Fruit fly (Drosophila melanogaster) whole organism, embryonic: ENCODE measurements around the gene CG12182.
A peak's percentile ranks its signal among the peaks of the same experiment; 100 is the strongest.

Source experiments
- Asciz ChIP-seq: fragments of 200-800 bp; sonication (Bioruptor generic); optimal IDR thresholded peaks from 2 replicates; lab custom pipeline; 2017; ENCODE audit warnings: missing biosample characterization, mild to moderate bottlenecking, missing genetic modification characterization, missing genetic modification reagents
- Bgb ChIP-seq: fragments of 200-800 bp; sonication (Bioruptor generic); IDR thresholded peaks from 2 replicates; pipeline ENCODE4 v1.3.6; 2022; ENCODE audit warnings: missing biosample characterization, missing genetic modification characterization; ENCODE audit not compliant: partially characterized antibody
- CG11247 ChIP-seq: fragments of 200-800 bp; sonication (Bioruptor generic); IDR thresholded peaks from 2 replicates; pipeline ENCODE4 v1.3.6; 2022; ENCODE audit warnings: missing biosample characterization, missing genetic modification characterization
- CG12236 ChIP-seq: fragments of 200-800 bp; sonication (Bioruptor generic); optimal IDR thresholded peaks from 2 replicates; lab custom pipeline; 2016; ENCODE audit warnings: missing biosample characterization, missing genetic modification characterization
- CG12299 ChIP-seq: fragments of 200-800 bp; sonication (Bioruptor generic); optimal IDR thresholded peaks from 2 replicates; lab custom pipeline; 2018; ENCODE audit warnings: missing biosample characterization, mild to moderate bottlenecking, missing genetic modification characterization
- CG12942 ChIP-seq: fragments of 200-800 bp; sonication (Bioruptor generic); optimal IDR thresholded peaks from 3 replicates; lab custom pipeline; 2016; ENCODE audit warnings: missing biosample characterization, missing genetic modification characterization
- CG13624 ChIP-seq: fragments of 200-800 bp; sonication (Bioruptor generic); optimal IDR thresholded peaks from 2 replicates; lab custom pipeline; 2016; ENCODE audit warnings: missing biosample characterization, missing genetic modification characterization
- CG13894 ChIP-seq: fragments of 200-800 bp; sonication (Bioruptor generic); optimal IDR thresholded peaks from 3 replicates; lab custom pipeline; 2018; ENCODE audit warnings: missing biosample characterization, mild to moderate bottlenecking, missing genetic modification characterization, moderate library complexity
- CG14441 ChIP-seq: fragments of 200-800 bp; sonication (Bioruptor generic); IDR thresholded peaks from 2 replicates; pipeline ENCODE4 v1.3.6; 2022; ENCODE audit warnings: missing biosample characterization, missing genetic modification characterization
- CG14860 ChIP-seq: fragments of 200-800 bp; sonication (Bioruptor generic); IDR thresholded peaks from 3 replicates; pipeline ENCODE4 v1.3.6; 2022; ENCODE audit warnings: missing biosample characterization, missing genetic modification characterization; ENCODE audit not compliant: partially characterized antibody
- CG1529 ChIP-seq: fragments of 200-800 bp; sonication (Bioruptor generic); optimal IDR thresholded peaks from 3 replicates; lab custom pipeline; 2018; ENCODE audit warnings: missing biosample characterization, missing genetic modification characterization
- CG1603 ChIP-seq: fragments of 200-800 bp; sonication (Bioruptor generic); optimal IDR thresholded peaks from 2 replicates; lab custom pipeline; 2019; ENCODE audit warnings: missing biosample characterization, mild to moderate bottlenecking, missing genetic modification characterization, moderate library complexity
- CG16813 ChIP-seq: fragments of 200-800 bp; sonication (Bioruptor generic); IDR thresholded peaks from 3 replicates; pipeline ENCODE4 v1.3.6; 2022; ENCODE audit warnings: missing biosample characterization, missing genetic modification characterization; ENCODE audit not compliant: partially characterized antibody
- CG16815 ChIP-seq: fragments of 200-800 bp; sonication (Bioruptor generic); optimal IDR thresholded peaks from 3 replicates; lab custom pipeline; 2017; ENCODE audit warnings: missing biosample characterization, mild to moderate bottlenecking, missing genetic modification characterization
- CG17802 ChIP-seq: fragments of 200-800 bp; sonication (Bioruptor generic); optimal IDR thresholded peaks from 2 replicates; lab custom pipeline; 2018; ENCODE audit warnings: missing biosample characterization, mild to moderate bottlenecking, missing genetic modification characterization, moderate library complexity
- CG17829 ChIP-seq: fragments of 200-800 bp; optimal IDR thresholded peaks from 2 replicates; lab custom pipeline; 2019; ENCODE audit warnings: missing biosample characterization, mild to moderate bottlenecking, missing genetic modification characterization, moderate library complexity
- CG2129 ChIP-seq: fragments of 200-800 bp; sonication (Bioruptor generic); IDR thresholded peaks from 2 replicates; pipeline ENCODE4 v1.3.6; 2022; ENCODE audit warnings: missing biosample characterization, missing genetic modification characterization; ENCODE audit not compliant: partially characterized antibody
- CG2202 ChIP-seq: fragments of 200-800 bp; sonication (Bioruptor generic); optimal IDR thresholded peaks from 2 replicates; lab custom pipeline; 2018; ENCODE audit warnings: missing biosample characterization, mild to moderate bottlenecking, missing genetic modification characterization
- CG34376 ChIP-seq: fragments of 200-800 bp; sonication (Bioruptor generic); optimal IDR thresholded peaks from 2 replicates; lab custom pipeline; 2018; ENCODE audit warnings: missing biosample characterization, mild to moderate bottlenecking, missing genetic modification characterization
- CG3726 ChIP-seq: fragments of 200-800 bp; sonication (Bioruptor generic); IDR thresholded peaks from 3 replicates; pipeline ENCODE4, ENCODE4 v1.3.6; 2022; ENCODE audit warnings: missing biosample characterization, missing genetic modification characterization
- CG4328 ChIP-seq: fragments of 200-800 bp; sonication (Bioruptor generic); optimal IDR thresholded peaks from 3 replicates; lab custom pipeline; 2017; ENCODE audit warnings: missing biosample characterization, missing genetic modification reagents, missing genetic modification characterization
- CG6175 ChIP-seq: fragments of 200-800 bp; sonication (Bioruptor generic); IDR thresholded peaks from 3 replicates; pipeline ENCODE4 v1.3.6; 2022; ENCODE audit warnings: missing biosample characterization, missing genetic modification characterization
- CG6272 ChIP-seq: fragments of 200-800 bp; sonication (Bioruptor generic); IDR thresholded peaks from 2 replicates; pipeline ENCODE4 v1.3.6; 2022; ENCODE audit warnings: missing biosample characterization, missing genetic modification characterization
- CG6813 ChIP-seq: fragments of 200-800 bp; sonication (Bioruptor generic); optimal IDR thresholded peaks from 2 replicates; lab custom pipeline; 2017; ENCODE audit warnings: missing biosample characterization, missing genetic modification characterization, mild to moderate bottlenecking, moderate library complexity, missing genetic modification reagents
- CG7839 ChIP-seq: fragments of 200-800 bp; sonication (Bioruptor generic); optimal IDR thresholded peaks from 3 replicates; lab custom pipeline; 2018; ENCODE audit warnings: missing biosample characterization, mild to moderate bottlenecking, missing genetic modification characterization, moderate library complexity
- CG7987 ChIP-seq: fragments of 200-800 bp; sonication (Bioruptor generic); optimal IDR thresholded peaks from 2 replicates; lab custom pipeline; 2018; ENCODE audit warnings: missing biosample characterization, mild to moderate bottlenecking, missing genetic modification characterization, moderate library complexity
- CG8478 ChIP-seq: fragments of >200 bp; optimal IDR thresholded peaks from 2 replicates; lab custom pipeline; 2018
- Hr39 ChIP-seq: fragments of >200 bp; optimal IDR thresholded peaks from 2 replicates; lab custom pipeline; 2017
- Lhr ChIP-seq: fragments of 200-800 bp; sonication (Bioruptor generic); optimal IDR thresholded peaks from 3 replicates; lab custom pipeline; 2017; ENCODE audit warnings: mild to moderate bottlenecking, missing biosample characterization, missing genetic modification reagents, missing genetic modification characterization
- Max ChIP-seq: fragments of 200-800 bp; sonication (Bioruptor generic); optimal IDR thresholded peaks from 2 replicates; lab custom pipeline; 2016; ENCODE audit warnings: missing biosample characterization, mild to moderate bottlenecking, missing genetic modification characterization
- Sox102F ChIP-seq: fragments of 200-800 bp; sonication (Bioruptor generic); optimal IDR thresholded peaks from 2 replicates; lab custom pipeline; 2018; ENCODE audit warnings: missing biosample characterization, mild to moderate bottlenecking, missing genetic modification characterization, moderate library complexity
- ab ChIP-seq: fragments of 200-800 bp; sonication (Bioruptor generic); optimal IDR thresholded peaks from 2 replicates; lab custom pipeline; 2016; ENCODE audit warnings: missing biosample characterization, missing genetic modification characterization
- ac ChIP-seq: fragments of 200-800 bp; sonication (Bioruptor generic); optimal IDR thresholded peaks from 3 replicates; lab custom pipeline; 2017; ENCODE audit warnings: missing biosample characterization, mild to moderate bottlenecking, missing genetic modification characterization
- ato ChIP-seq: fragments of 200-800 bp; sonication (Bioruptor generic); IDR thresholded peaks from 2 replicates; pipeline ENCODE4 v1.3.6; 2022; ENCODE audit warnings: missing biosample characterization, missing genetic modification characterization; ENCODE audit not compliant: partially characterized antibody
- cas ChIP-seq: fragments of 200-800 bp; sonication (Bioruptor generic); IDR thresholded peaks from 2 replicates; pipeline ENCODE4 v1.3.6; 2022; ENCODE audit warnings: missing biosample characterization, missing genetic modification characterization
- caup ChIP-seq: fragments of 200-800 bp; sonication (Bioruptor generic); optimal IDR thresholded peaks from 3 replicates; lab custom pipeline; 2017; ENCODE audit warnings: missing biosample characterization, mild to moderate bottlenecking, missing genetic modification characterization, moderate library complexity; ENCODE audit not compliant: severe bottlenecking
- eyg ChIP-seq: fragments of 200-800 bp; sonication (Bioruptor generic); optimal IDR thresholded peaks from 3 replicates; lab custom pipeline; 2016; ENCODE audit warnings: missing biosample characterization, missing genetic modification characterization
- gro ChIP-seq: fragments of 200-800 bp; sonication (Bioruptor generic); optimal IDR thresholded peaks from 2 replicates; lab custom pipeline; 2016; ENCODE audit warnings: missing biosample characterization, missing genetic modification characterization
- kah ChIP-seq: fragments of 200-800 bp; sonication (Bioruptor generic); optimal IDR thresholded peaks from 2 replicates; lab custom pipeline; 2018; ENCODE audit warnings: missing biosample characterization, mild to moderate bottlenecking, missing genetic modification characterization
- lbe ChIP-seq: fragments of 200-800 bp; sonication (Bioruptor generic); optimal IDR thresholded peaks from 2 replicates; lab custom pipeline; 2016; ENCODE audit warnings: missing biosample characterization, mild to moderate bottlenecking, missing genetic modification characterization
- odd ChIP-seq: fragments of 200-800 bp; sonication (Bioruptor generic); optimal IDR thresholded peaks from 2 replicates; lab custom pipeline; 2017; ENCODE audit warnings: missing biosample characterization, mild to moderate bottlenecking, missing genetic modification characterization
- onecut ChIP-seq: fragments of 200-800 bp; sonication (Bioruptor generic); IDR thresholded peaks from 2 replicates; pipeline ENCODE4 v1.3.6; 2022; ENCODE audit warnings: missing biosample characterization, missing genetic modification characterization
- repo ChIP-seq: fragments of 200-800 bp; sonication (Bioruptor generic); optimal IDR thresholded peaks from 2 replicates; lab custom pipeline; 2016; ENCODE audit warnings: missing biosample characterization, missing genetic modification characterization
- ro ChIP-seq: fragments of 200-800 bp; sonication (Bioruptor generic); IDR thresholded peaks from 2 replicates; pipeline ENCODE4 v1.3.6; 2022; ENCODE audit warnings: missing biosample characterization, missing genetic modification characterization
- sens ChIP-seq: fragments of 200-800 bp; sonication (Bioruptor generic); peaks from one replicate; lab custom pipeline; 2016; ENCODE audit warnings: missing biosample characterization, missing genetic modification characterization
- sim ChIP-seq: fragments of 200-800 bp; sonication (Bioruptor generic); IDR thresholded peaks from 2 replicates; pipeline ENCODE4 v1.3.6; 2022; ENCODE audit warnings: missing biosample characterization, missing genetic modification characterization
- slp2 ChIP-seq: fragments of 200-800 bp; sonication (Bioruptor generic); optimal IDR thresholded peaks from 2 replicates; lab custom pipeline; 2016; ENCODE audit warnings: missing biosample characterization, missing genetic modification characterization
- unc-4 ChIP-seq: fragments of 200-800 bp; sonication (Bioruptor generic); IDR thresholded peaks from 2 replicates; pipeline ENCODE4 v1.3.6; 2022; ENCODE audit warnings: missing biosample characterization, missing genetic modification characterization; ENCODE audit not compliant: partially characterized antibody
- zfh1 ChIP-seq: fragments of 200-800 bp; sonication (Bioruptor generic); IDR thresholded peaks from 3 replicates; pipeline ENCODE4 v1.3.6; 2022; ENCODE audit warnings: missing biosample characterization, missing genetic modification characterization

Gene CG12182

DNA sequence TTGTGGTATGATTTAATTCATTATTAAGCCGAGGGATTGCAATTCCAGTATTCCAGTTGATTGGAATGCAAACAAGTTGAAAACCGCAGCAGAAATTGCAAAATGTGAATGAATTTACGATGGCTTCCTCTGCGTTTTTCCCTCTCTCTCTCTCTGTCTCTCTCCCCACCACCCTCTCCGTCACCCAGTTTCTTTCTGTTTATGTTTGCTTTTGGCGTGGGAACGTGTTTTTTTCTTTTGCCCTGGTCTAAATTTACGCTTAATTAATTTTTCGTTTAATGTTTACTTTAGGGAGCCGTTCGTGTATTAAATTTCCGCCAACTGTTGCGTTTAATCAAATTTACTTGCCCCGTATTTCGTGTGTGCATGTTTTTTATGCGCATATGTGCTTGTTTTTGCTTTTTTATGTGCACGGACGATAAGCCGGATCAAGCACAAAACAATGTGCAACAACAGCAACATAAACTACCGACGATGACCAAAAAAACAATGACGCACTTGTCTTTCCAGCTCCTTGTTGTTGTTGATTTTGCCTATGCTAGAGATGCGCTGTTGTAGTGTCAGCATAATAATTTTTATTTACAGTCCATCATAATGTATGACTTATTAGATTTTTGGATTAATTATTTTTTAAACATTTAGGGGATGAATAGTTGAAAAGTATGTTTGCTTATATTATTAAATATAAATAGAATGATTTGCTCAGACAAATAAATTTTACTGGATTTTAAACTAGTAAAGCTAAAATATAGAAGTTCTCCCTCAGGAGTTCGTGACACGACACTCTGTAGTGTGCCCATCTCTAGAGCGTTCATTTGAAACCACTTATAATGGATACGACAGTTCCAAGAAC lies 9.2 kb downstream of the CG12182 start (continued):
- peak; percentile 54 for TF ChIP-seq CG6813 (GFP tag; lab: Kevin White, UChicago)
- peak; percentile 22 for TF ChIP-seq CG13624 (GFP tag; lab: Kevin White, UChicago)
- TF ChIP-seq cas (GFP tag; lab: Robert Waterston, UW) = 0 out of 2 replicates have a peak, but pooled peaks have one; percentile 45
- TF ChIP-seq sim (GFP tag; lab: Robert Waterston, UW) = no peak
- TF ChIP-seq CG12299 (tag; lab: Kevin White, UChicago) = peak; percentile 22
- TF ChIP-seq unc-4 (GFP tag; lab: Robert Waterston, UW) = peak; percentile 64
- TF ChIP-seq CG16813 (GFP tag; lab: Robert Waterston, UW) = peak; percentile 85
- no peak for TF ChIP-seq slp2 (GFP tag; lab: Kevin White, UChicago)
- TF ChIP-seq ato (GFP tag; lab: Robert Waterston, UW) = no peak
- TF ChIP-seq kah = no peak
- TF ChIP-seq Bgb (GFP tag; lab: Robert Waterston, UW) = peak; percentile 45
- TF ChIP-seq CG13894 = peak; percentile 77
- TF ChIP-seq zfh1 (GFP tag; lab: Robert Waterston, UW) = no peak; the same call in 2 of the 3 replicates
- TF ChIP-seq CG7987 (GFP tag; lab: Kevin White, UChicago) = no peak
- no peak for TF ChIP-seq lbe
- no peak for TF ChIP-seq Hr39 (lab: Kevin White, UChicago)
- TF ChIP-seq CG2202 = no peak
- peak; percentile 18; the same call in 1 of the 2 replicates for TF ChIP-seq CG11247
- TF ChIP-seq ac (GFP tag; lab: Kevin White, UChicago) = no peak
- TF ChIP-seq CG16815 (GFP tag; lab: Kevin White, UChicago) = peak; percentile 43
- peak; percentile 83 for TF ChIP-seq odd (GFP tag; lab: Kevin White, UChicago)
- no peak for TF ChIP-seq ro (GFP tag; lab: Robert Waterston, UW)
- peak; percentile 3 for TF ChIP-seq CG17802 (tag; lab: Kevin White, UChicago)
- peak; percentile 67 for TF ChIP-seq CG4328 (GFP tag; lab: Kevin White, UChicago)
- TF ChIP-seq CG1603 (tag; lab: Kevin White, UChicago) = no peak
- TF ChIP-seq ab = no peak
- TF ChIP-seq CG14441 (GFP tag; lab: Robert Waterston, UW) = peak; percentile 57; the same call in 1 of the 2 replicates
- TF ChIP-seq Sox102F = peak; percentile 80
- TF ChIP-seq CG7839 (tag; lab: Kevin White, UChicago) = peak; percentile 80
- peak; percentile 33 for TF ChIP-seq Asciz (GFP tag; lab: Kevin White, UChicago)
- no peak for TF ChIP-seq CG3726 (GFP tag; lab: Robert Waterston, UW)
- peak; percentile 45; the same call in 1 of the 3 replicates for TF ChIP-seq CG14860 (GFP tag; lab: Robert Waterston, UW)
- peak; percentile 63 for TF ChIP-seq caup
- TF ChIP-seq CG34376 (GFP tag; lab: Kevin White, UChicago) = peak; percentile 60
- peak; percentile 20 for TF ChIP-seq Lhr (GFP tag; lab: Kevin White, UChicago)
- TF ChIP-seq repo (GFP tag; lab: Kevin White, UChicago) = no peak
- TF ChIP-seq CG6175 (GFP tag; lab: Robert Waterston, UW) = no peak
- peak; percentile 26 for TF ChIP-seq CG12942
- no peak for TF ChIP-seq CG12236
- TF ChIP-seq CG2129 (GFP tag; lab: Robert Waterston, UW) = peak; percentile 89
- TF ChIP-seq onecut (GFP tag; lab: Robert Waterston, UW) = peak; percentile 56
- no peak for TF ChIP-seq CG17829 (tag; lab: Kevin White, UChicago)
- peak; percentile 36 for TF ChIP-seq CG1529 (GFP tag; lab: Kevin White, UChicago)
- no peak for TF ChIP-seq gro (GFP tag; lab: Kevin White, UChicago)
- TF ChIP-seq CG8478 = no peak
- TF ChIP-seq eyg (GFP tag; lab: Kevin White, UChicago) = no peak
- TF ChIP-seq CG6272 = peak; percentile 49; the same call in 1 of the 2 replicates
- peak; percentile 44 for TF ChIP-seq sens (GFP tag; lab: Kevin White, UChicago)
- peak; percentile 62 for TF ChIP-seq Max (GFP tag; lab: Kevin White, UChicago)
